Fruit fly (Drosophila melanogaster): ENCODE measurements around the gene slo.

Gene slo

dm6 chr3R:24654770-24655322, 7.4 kb upstream of the slo start, which contains the start of the genes CG31125 and CG6695 (continued):
- TF ChIP-seq ci (GFP tag; IDR thresholded peaks at IDR 0.05) (0 out of 3 replicates have a peak, but pooled peaks have one; percentile 53), seq (GFP tag; IDR thresholded peaks at IDR 0.05) (no peak), CG4617 (GFP tag; optimal IDR thresholded peaks at IDR 0.05; ENCODE audit: borderline replicate concordance) (peak; percentile 56), Oli (tag; optimal IDR thresholded peaks at IDR 0.05) (no peak), bsh (GFP tag; optimal IDR thresholded peaks at IDR 0.05) (peak in 1 of 2 experiments; percentile 23), CG30403 (GFP tag; optimal IDR thresholded peaks at IDR 0.05) (peak; percentile 63), CG13287 (GFP tag; IDR thresholded peaks at IDR 0.05; ENCODE audit: partially characterized antibody) (peak; percentile 88), Trl (optimal IDR thresholded peaks at IDR 0.05) (no peak), Trl (GFP tag; optimal IDR thresholded peaks at IDR 0.05) (peak; percentile 67), CG10209 (GFP tag; optimal IDR thresholded peaks at IDR 0.05) (no peak), Med (GFP tag) (peak; percentile 93), CG3995 (GFP tag; optimal IDR thresholded peaks at IDR 0.05) (peak; percentile 28), Hey (tag; optimal IDR thresholded peaks at IDR 0.05) (no peak), Xrp1 (GFP tag; IDR thresholded peaks at IDR 0.05) (peak; percentile 33; the same call in 1 of the 2 replicates), CG18262 (tag; optimal IDR thresholded peaks at IDR 0.05) (peak; percentile 56), B-H1 (GFP tag; IDR thresholded peaks at IDR 0.05) (no peak), cwo (GFP tag; optimal IDR thresholded peaks at IDR 0.05) (no peak), h (optimal IDR thresholded peaks at IDR 0.05) (no peak), Drgx (GFP tag; IDR thresholded peaks at IDR 0.05) (no peak), NK7.1 (GFP tag; optimal IDR thresholded peaks at IDR 0.05) (peak; percentile 51), CG3281 (GFP tag; optimal IDR thresholded peaks at IDR 0.05) (peak; percentile 31), kni (GFP tag; optimal IDR thresholded peaks at IDR 0.05) (no peak), Bdp1 (GFP tag; optimal IDR thresholded peaks at IDR 0.05) (peak; percentile 25), E2f1 (GFP tag; IDR thresholded peaks at IDR 0.05) (no peak), ftz-f1 (GFP tag; optimal IDR thresholded peaks at IDR 0.05) (no peak), CG16779 (GFP tag; IDR thresholded peaks at IDR 0.05) (no peak), stwl (tag; optimal IDR thresholded peaks at IDR 0.05) (peak; percentile 62), CG33213 (GFP tag; optimal IDR thresholded peaks at IDR 0.05) (peak; percentile 61), kay (GFP tag; optimal IDR thresholded peaks at IDR 0.05) (peak; percentile 7), salm (tag; optimal IDR thresholded peaks at IDR 0.05) (no peak), Xbp1 (GFP tag; optimal IDR thresholded peaks at IDR 0.05) (peak; percentile 71), CG3407 (GFP tag; optimal IDR thresholded peaks at IDR 0.05) (no peak), C15 (GFP tag; IDR thresholded peaks at IDR 0.05) (no peak), sim (GFP tag; IDR thresholded peaks at IDR 0.05) (no peak), nmo (GFP tag; optimal IDR thresholded peaks at IDR 0.05) (peak; percentile 80), CG12299 (tag; optimal IDR thresholded peaks at IDR 0.05) (no peak), CG11398 (GFP tag; optimal IDR thresholded peaks at IDR 0.05) (no peak), bcd (GFP tag; optimal IDR thresholded peaks at IDR 0.05) (peak; percentile 31), CG7745 (tag; optimal IDR thresholded peaks at IDR 0.05) (no peak), CG8924 (tag; optimal IDR thresholded peaks at IDR 0.05) (peak; percentile 30), klu (GFP tag; IDR thresholded peaks at IDR 0.05) (no peak), H2.0 (GFP tag; IDR thresholded peaks at IDR 0.05) (peak; percentile 20; the same call in 1 of the 2 replicates), CG1233 (GFP tag; optimal IDR thresholded peaks at IDR 0.05) (peak; percentile 24), CG10321 (GFP tag; IDR thresholded peaks at IDR 0.05) (no peak), CG1603 (tag; optimal IDR thresholded peaks at IDR 0.05) (peak; percentile 73), slbo (GFP tag; IDR thresholded peaks at IDR 0.05) (peak; percentile 67), amos (GFP tag; IDR thresholded peaks at IDR 0.05; ENCODE audit: partially characterized antibody) (peak; percentile 89), CG7928 (GFP tag; optimal IDR thresholded peaks at IDR 0.05) (peak; percentile 17), maf-S (GFP tag; optimal IDR thresholded peaks at IDR 0.05) (peak; percentile 64), Jarid2 (GFP tag; optimal IDR thresholded peaks at IDR 0.05) (no peak), wor (GFP tag; IDR thresholded peaks at IDR 0.05) (no peak)
